Worm (Caenorhabditis elegans) whole organism, L4/young adult: Measurements from ENCODE around the gene K10C9.4.

Experiments used
- W03F9.2 ChIP-seq: fragments of 150-350 bp; optimal IDR thresholded peaks from 2 replicates; lab custom pipeline; 2014; ENCODE audit warnings: missing biosample characterization, missing genetic modification characterization
- dao-5 ChIP-seq: sonication (generic microtip); optimal IDR thresholded peaks from 2 replicates; lab custom pipeline; 2016; ENCODE audit warnings: missing genotype, missing genetic modification characterization, moderate library complexity, missing compliant biosample characterization
- him-1 ChIP-seq: sonication (generic microtip); optimal IDR thresholded peaks from 2 replicates; lab custom pipeline; 2016; ENCODE audit warnings: missing genotype, missing genetic modification reagents, missing genetic modification characterization, missing compliant biosample characterization

ce11 chrV:1049334-1049733 is 3.5 kb downstream of the K10C9.4 start:
- TF ChIP-seq him-1 (tag; lab: Kevin White, UChicago) = no peak
- no peak for TF ChIP-seq W03F9.2
- no peak for TF ChIP-seq dao-5 (tag; lab: Kevin White, UChicago)
